Fruit fly (Drosophila melanogaster) whole organism, embryonic: ENCODE results near the gene odd.
A peak's percentile ranks its signal among the peaks of the same experiment; 100 is the strongest.

Experiments
- Blimp-1 ChIP-seq: fragments of 200-800 bp; sonication (Bioruptor generic); optimal IDR thresholded peaks from 3 replicates; lab custom pipeline; 2018; ENCODE audit warnings: missing biosample characterization, missing genetic modification characterization, mild to moderate bottlenecking, moderate library complexity, missing genetic modification reagents
- CG10209 ChIP-seq: fragments of 200-800 bp; sonication (Bioruptor generic); optimal IDR thresholded peaks from 3 replicates; lab custom pipeline; 2017; ENCODE audit warnings: missing biosample characterization, mild to moderate bottlenecking, missing genetic modification characterization, missing genetic modification reagents
- CG10366 ChIP-seq: fragments of 200-800 bp; sonication (Bioruptor generic); IDR thresholded peaks from 2 replicates; pipeline ENCODE4 v1.3.6; 2022; ENCODE audit warnings: missing biosample characterization, missing genetic modification characterization
- CG11504 ChIP-seq: fragments of 200-800 bp; sonication (Bioruptor generic); optimal IDR thresholded peaks from 3 replicates; lab custom pipeline; 2019; ENCODE audit warnings: missing biosample characterization, mild to moderate bottlenecking, missing genetic modification characterization, moderate library complexity
- CG12219 ChIP-seq: fragments of 200-800 bp; sonication (Bioruptor generic); optimal IDR thresholded peaks from 3 replicates; lab custom pipeline; 2018; ENCODE audit warnings: missing biosample characterization, mild to moderate bottlenecking, missing genetic modification characterization
- CG12391 ChIP-seq: fragments of 200-800 bp; sonication (Bioruptor generic); optimal IDR thresholded peaks from 3 replicates; lab custom pipeline; 2018; ENCODE audit warnings: missing biosample characterization, mild to moderate bottlenecking, missing genetic modification characterization, moderate library complexity
- CG14965 ChIP-seq: fragments of 200-800 bp; sonication (Bioruptor generic); optimal IDR thresholded peaks from 2 replicates; lab custom pipeline; 2016; ENCODE audit warnings: missing biosample characterization, missing genetic modification characterization, borderline replicate concordance
- CG1529 ChIP-seq: fragments of 200-800 bp; sonication (Bioruptor generic); optimal IDR thresholded peaks from 3 replicates; lab custom pipeline; 2018; ENCODE audit warnings: missing biosample characterization, missing genetic modification characterization
- CG15514 ChIP-seq: fragments of 200-800 bp; sonication (Bioruptor generic); optimal IDR thresholded peaks from 3 replicates; lab custom pipeline; 2017; ENCODE audit warnings: missing biosample characterization, missing genetic modification characterization, mild to moderate bottlenecking, moderate library complexity, missing genetic modification reagents
- CG16863 ChIP-seq: fragments of 200-800 bp; sonication (Bioruptor generic); optimal IDR thresholded peaks from 3 replicates; lab custom pipeline; 2016; ENCODE audit warnings: missing biosample characterization, missing genetic modification characterization
- CG33557 ChIP-seq: fragments of 200-800 bp; sonication (Bioruptor generic); optimal IDR thresholded peaks from 2 replicates; lab custom pipeline; 2019; ENCODE audit warnings: missing biosample characterization, mild to moderate bottlenecking, missing genetic modification characterization, moderate library complexity
- CG34376 ChIP-seq: fragments of 200-800 bp; sonication (Bioruptor generic); optimal IDR thresholded peaks from 2 replicates; lab custom pipeline; 2018; ENCODE audit warnings: missing biosample characterization, mild to moderate bottlenecking, missing genetic modification characterization
- CG34422 ChIP-seq: fragments of 200-800 bp; sonication (Bioruptor generic); IDR thresholded peaks from 3 replicates; pipeline ENCODE4 v1.3.6; 2022; ENCODE audit warnings: missing biosample characterization, missing genetic modification characterization
- CG4424 ChIP-seq: fragments of 200-800 bp; sonication (Bioruptor generic); optimal IDR thresholded peaks from 3 replicates; lab custom pipeline; 2016; ENCODE audit warnings: missing biosample characterization, missing genetic modification characterization
- CG5953 ChIP-seq: fragments of 200-800 bp; sonication (Bioruptor generic); IDR thresholded peaks from 2 replicates; pipeline ENCODE4 v1.3.6; 2022; ENCODE audit warnings: missing biosample characterization, missing genetic modification characterization
- CG6272 ChIP-seq: fragments of 200-800 bp; sonication (Bioruptor generic); IDR thresholded peaks from 2 replicates; pipeline ENCODE4 v1.3.6; 2022; ENCODE audit warnings: missing biosample characterization, missing genetic modification characterization
- CG6683 ChIP-seq: fragments of 200-800 bp; sonication (Bioruptor generic); optimal IDR thresholded peaks from 2 replicates; lab custom pipeline; 2017; ENCODE audit warnings: missing biosample characterization, mild to moderate bottlenecking, missing genetic modification characterization, missing genetic modification reagents
- CG6791 ChIP-seq: fragments of 200-800 bp; sonication (Bioruptor generic); IDR thresholded peaks from 3 replicates; pipeline ENCODE4 v1.3.6; 2022; ENCODE audit warnings: missing biosample characterization, missing genetic modification characterization; ENCODE audit not compliant: partially characterized antibody
- Chrac-16 ChIP-seq: fragments of 200-800 bp; sonication (Bioruptor generic); optimal IDR thresholded peaks from 3 replicates; lab custom pipeline; 2016; ENCODE audit warnings: missing biosample characterization, missing genetic modification characterization
- Eip74EF ChIP-seq, 2 experiments: fragments of 200-800 bp in 1 of 2; fragments of >200 bp in 1 of 2; sonication (Bioruptor generic) in 1 of 2; optimal IDR thresholded peaks; 2 replicates each; lab custom pipeline; 2017 to 2019; ENCODE audit warnings: missing biosample characterization in 2 of 2, missing genetic modification characterization in 2 of 2, mild to moderate bottlenecking in 1 of 2, moderate library complexity in 1 of 2
- Ets65A ChIP-seq: fragments of 200-800 bp; sonication (Bioruptor generic); peaks from one replicate; lab custom pipeline; 2016; ENCODE audit warnings: missing biosample characterization, missing genetic modification characterization
- Gsc ChIP-seq: fragments of 200-800 bp; sonication (Bioruptor generic); IDR thresholded peaks from 2 replicates; pipeline ENCODE4 v1.3.6; 2022; ENCODE audit warnings: missing biosample characterization, missing genetic modification characterization
- HLH54F ChIP-seq: fragments of 200-800 bp; sonication (Bioruptor generic); optimal IDR thresholded peaks from 3 replicates; lab custom pipeline; 2016; ENCODE audit warnings: missing biosample characterization, missing genetic modification characterization
- Hr3 ChIP-seq: fragments of 200-800 bp; sonication (Bioruptor generic); optimal IDR thresholded peaks from 3 replicates; lab custom pipeline; 2016; ENCODE audit warnings: missing biosample characterization, missing genetic modification characterization
- Hr78 ChIP-seq, 2 experiments: fragments of 200-800 bp in 1 of 2; fragments of >200 bp in 1 of 2; sonication (Bioruptor generic) in 1 of 2; optimal IDR thresholded peaks; 2 replicates each; lab custom pipeline; 2017 to 2019; ENCODE audit warnings: missing biosample characterization in 2 of 2, missing genetic modification characterization in 2 of 2, mild to moderate bottlenecking in 1 of 2, moderate library complexity in 1 of 2
- Opbp ChIP-seq: fragments of 200-800 bp; sonication (Bioruptor generic); IDR thresholded peaks from 3 replicates; pipeline ENCODE4 v1.3.6; 2022; ENCODE audit warnings: missing biosample characterization, missing genetic modification characterization; ENCODE audit not compliant: partially characterized antibody
- Optix ChIP-seq: fragments of 200-800 bp; sonication (Bioruptor generic); IDR thresholded peaks from 3 replicates; pipeline ENCODE4 v1.3.6; 2022; ENCODE audit warnings: missing biosample characterization, missing genetic modification characterization
- PHDP ChIP-seq: fragments of 200-800 bp; sonication (Bioruptor generic); optimal IDR thresholded peaks from 3 replicates; lab custom pipeline; 2018; ENCODE audit warnings: missing biosample characterization, mild to moderate bottlenecking, missing genetic modification characterization, moderate library complexity
- Pdp1 ChIP-seq, 2 experiments: fragments of 200-800 bp; sonication (Bioruptor generic); optimal IDR thresholded peaks; 3 replicates each; lab custom pipeline; 2016; ENCODE audit warnings: missing biosample characterization in 2 of 2, missing genetic modification characterization in 2 of 2, mild to moderate bottlenecking in 1 of 2, moderate library complexity in 1 of 2
- Sox102F ChIP-seq: fragments of 200-800 bp; sonication (Bioruptor generic); optimal IDR thresholded peaks from 2 replicates; lab custom pipeline; 2018; ENCODE audit warnings: missing biosample characterization, mild to moderate bottlenecking, missing genetic modification characterization, moderate library complexity
- Ssrp ChIP-seq: fragments of 200-800 bp; sonication (Bioruptor generic); optimal IDR thresholded peaks from 2 replicates; lab custom pipeline; 2018; ENCODE audit warnings: missing biosample characterization, mild to moderate bottlenecking, missing genetic modification characterization, moderate library complexity
- Xbp1 ChIP-seq: fragments of 200-800 bp; sonication (Bioruptor generic); optimal IDR thresholded peaks from 3 replicates; lab custom pipeline; 2016; ENCODE audit warnings: missing biosample characterization, mild to moderate bottlenecking, missing genetic modification characterization
- bcd ChIP-seq: fragments of 200-800 bp; sonication (Bioruptor generic); optimal IDR thresholded peaks from 2 replicates; lab custom pipeline; 2017; ENCODE audit warnings: missing biosample characterization, mild to moderate bottlenecking, missing genetic modification characterization
- bsh ChIP-seq, 2 experiments: fragments of 200-800 bp; sonication (Bioruptor generic); optimal IDR thresholded peaks; 2 replicates each; lab custom pipeline; 2017 to 2018; ENCODE audit warnings: mild to moderate bottlenecking in 2 of 2, missing biosample characterization in 2 of 2, missing genetic modification characterization in 2 of 2, moderate library complexity in 1 of 2
- btn ChIP-seq: fragments of 200-800 bp; sonication (Bioruptor generic); optimal IDR thresholded peaks from 2 replicates; lab custom pipeline; 2016; ENCODE audit warnings: missing biosample characterization, missing genetic modification characterization
- fd96Cb ChIP-seq: fragments of 200-800 bp; sonication (Bioruptor generic); optimal IDR thresholded peaks from 2 replicates; lab custom pipeline; 2018; ENCODE audit warnings: missing biosample characterization, mild to moderate bottlenecking, missing genetic modification characterization, moderate library complexity
- gce ChIP-seq: fragments of 200-800 bp; sonication (Bioruptor generic); IDR thresholded peaks from 3 replicates; pipeline ENCODE4 v1.3.6; 2022; ENCODE audit warnings: missing biosample characterization, missing genetic modification characterization
- lab ChIP-seq: fragments of 200-800 bp; sonication (Bioruptor generic); optimal IDR thresholded peaks from 3 replicates; lab custom pipeline; 2017; ENCODE audit warnings: missing biosample characterization, missing genetic modification characterization, mild to moderate bottlenecking, moderate library complexity, missing genetic modification reagents
- odd ChIP-seq: fragments of 200-800 bp; sonication (Bioruptor generic); optimal IDR thresholded peaks from 2 replicates; lab custom pipeline; 2017; ENCODE audit warnings: missing biosample characterization, mild to moderate bottlenecking, missing genetic modification characterization
- pan ChIP-seq, 4 experiments: fragments of >200 bp in 3 of 4; fragments of 200-800 bp in 1 of 4; sonication (Bioruptor generic) in 1 of 4; optimal IDR thresholded peaks in 3 of 4; IDR thresholded peaks in 1 of 4; 2 replicates each; pipeline versions ENCODE4 v1.3.6 to Lab custom; 2017 to 2022; ENCODE audit warnings: missing biosample characterization in 2 of 4, missing genetic modification characterization in 2 of 4, mixed read lengths in 1 of 4
- phol ChIP-seq: fragments of 200-800 bp; sonication (Bioruptor generic); optimal IDR thresholded peaks from 3 replicates; lab custom pipeline; 2018; ENCODE audit warnings: missing biosample characterization, mild to moderate bottlenecking, missing genetic modification characterization, moderate library complexity
- pnt ChIP-seq: fragments of 200-800 bp; sonication (Bioruptor generic); optimal IDR thresholded peaks from 3 replicates; lab custom pipeline; 2016; ENCODE audit warnings: missing biosample characterization, missing genetic modification characterization
- rib ChIP-seq: fragments of 200-800 bp; sonication (Bioruptor generic); IDR thresholded peaks from 2 replicates; pipeline ENCODE4 v1.3.6; 2022; ENCODE audit warnings: missing biosample characterization, missing genetic modification characterization
- row ChIP-seq: fragments of 200-800 bp; sonication (Bioruptor generic); IDR thresholded peaks from 3 replicates; pipeline ENCODE4 v1.3.6; 2022; ENCODE audit warnings: missing biosample characterization, missing genetic modification characterization
- seq ChIP-seq: fragments of 200-800 bp; sonication (Bioruptor generic); IDR thresholded peaks from 2 replicates; pipeline ENCODE4 v1.3.6; 2022; ENCODE audit warnings: missing biosample characterization, missing genetic modification characterization
- slp2 ChIP-seq: fragments of 200-800 bp; sonication (Bioruptor generic); optimal IDR thresholded peaks from 2 replicates; lab custom pipeline; 2016; ENCODE audit warnings: missing biosample characterization, missing genetic modification characterization
- sr ChIP-seq: fragments of 200-800 bp; sonication (Bioruptor generic); IDR thresholded peaks from 3 replicates; pipeline ENCODE4 v1.3.6; 2022; ENCODE audit warnings: missing biosample characterization, missing genetic modification characterization
- ssp ChIP-seq: fragments of 200-800 bp; sonication (Bioruptor generic); IDR thresholded peaks from 2 replicates; pipeline ENCODE4 v1.3.6; 2022; ENCODE audit warnings: missing biosample characterization, missing genetic modification characterization
- tgo ChIP-seq: fragments of 200-800 bp; sonication (Bioruptor generic); IDR thresholded peaks from 3 replicates; pipeline ENCODE4 v1.3.6; 2022; ENCODE audit warnings: missing biosample characterization, missing genetic modification characterization

Gene odd

dm6 chr2L:3598485-3598884 is 8.1 kb downstream of the odd start (continued):
- 0 out of 2 replicates have a peak, but pooled peaks have one; percentile 11 for TF ChIP-seq seq (GFP tag; lab: Robert Waterston, UW)
- TF ChIP-seq CG11504 (tag; lab: Kevin White, UChicago), result peak; percentile 48
- TF ChIP-seq Xbp1 (GFP tag; lab: Kevin White, UChicago), result peak; percentile 50
- peak; percentile 64 for TF ChIP-seq Blimp-1
- peak; percentile 24 for TF ChIP-seq lab (GFP tag; lab: Kevin White, UChicago)
- TF ChIP-seq CG12391 (tag; lab: Kevin White, UChicago), result peak; percentile 39
- peak; percentile 18 for TF ChIP-seq PHDP (tag; lab: Kevin White, UChicago)
- no peak for TF ChIP-seq pan (optimal IDR thresholded peaks at IDR 0.05; lab: Kevin White, UChicago)
- peak in 1 of 2 experiments; percentile 54 for TF ChIP-seq pan (GFP tag; optimal IDR thresholded peaks at IDR 0.05 in 1 of 2, IDR thresholded peaks at IDR 0.05 in 1 of 2)
- TF ChIP-seq bsh (GFP tag; optimal IDR thresholded peaks at IDR 0.05; lab: Kevin White, UChicago), result peak in 1 of 2 experiments; percentile 74
- TF ChIP-seq CG6272 (GFP tag; lab: Robert Waterston, UW), result no peak
- peak; percentile 50 for TF ChIP-seq row (GFP tag; lab: Robert Waterston, UW)
- no peak for TF ChIP-seq odd
- TF ChIP-seq pnt, result peak; percentile 59
- peak; percentile 56 for TF ChIP-seq tgo (GFP tag; lab: Robert Waterston, UW)
- no peak for TF ChIP-seq CG6791 (GFP tag; lab: Robert Waterston, UW)
- TF ChIP-seq CG1529 (GFP tag; lab: Kevin White, UChicago), result peak; percentile 11
- no peak for TF ChIP-seq btn (GFP tag; lab: Kevin White, UChicago)
- no peak for TF ChIP-seq CG14965
- no peak for TF ChIP-seq HLH54F (GFP tag; lab: Kevin White, UChicago)
- peak; percentile 51 for TF ChIP-seq Ssrp (tag; lab: Kevin White, UChicago)
- TF ChIP-seq CG4424, result peak; percentile 64
- TF ChIP-seq CG12219, result peak; percentile 25
- TF ChIP-seq CG10366 (GFP tag; lab: Robert Waterston, UW), result peak; percentile 39
- TF ChIP-seq fd96Cb (tag; lab: Kevin White, UChicago), result peak; percentile 56
- no peak for TF ChIP-seq CG15514 (GFP tag; lab: Kevin White, UChicago)
- peak; percentile 46 for TF ChIP-seq ssp (GFP tag; lab: Robert Waterston, UW)
- no peak; the same call in 2 of the 3 replicates for TF ChIP-seq CG34422 (GFP tag; lab: Robert Waterston, UW)
- TF ChIP-seq sr (GFP tag; lab: Robert Waterston, UW), result peak; percentile 58; the same call in 1 of the 3 replicates
- TF ChIP-seq CG33557 (GFP tag; lab: Kevin White, UChicago), result peak; percentile 35
- no peak for TF ChIP-seq Hr78 (GFP tag; optimal IDR thresholded peaks at IDR 0.05; lab: Kevin White, UChicago)
- peak; percentile 67; the same call in 2 of the 3 replicates for TF ChIP-seq Optix
- TF ChIP-seq Pdp1 (GFP tag; optimal IDR thresholded peaks at IDR 0.05; lab: Kevin White, UChicago), result peak; percentile 12 to 45
- peak; percentile 60 for TF ChIP-seq phol
- TF ChIP-seq Chrac-16 (GFP tag; lab: Kevin White, UChicago), result peak; percentile 40
- no peak for TF ChIP-seq rib (GFP tag; lab: Robert Waterston, UW)
- TF ChIP-seq CG6683 (GFP tag; lab: Kevin White, UChicago), result no peak
- peak; percentile 61 for TF ChIP-seq Sox102F (GFP tag; lab: Kevin White, UChicago)
- peak; percentile 53 for TF ChIP-seq bcd (GFP tag; lab: Kevin White, UChicago)
- TF ChIP-seq Opbp (GFP tag; lab: Robert Waterston, UW), result no peak
- peak; percentile 34 for TF ChIP-seq Hr3 (GFP tag; lab: Kevin White, UChicago)
- peak; percentile 88 for TF ChIP-seq Ets65A (GFP tag; lab: Kevin White, UChicago)
- TF ChIP-seq CG10209 (GFP tag; lab: Kevin White, UChicago), result peak; percentile 36
- TF ChIP-seq gce (GFP tag; lab: Robert Waterston, UW), result peak; percentile 32; the same call in 1 of the 3 replicates
- no peak for TF ChIP-seq CG5953 (GFP tag; lab: Robert Waterston, UW)
- no peak for TF ChIP-seq CG34376
- TF ChIP-seq Gsc (GFP tag; lab: Robert Waterston, UW), result peak; percentile 40; the same call in 1 of the 2 replicates
- peak; percentile 54 for TF ChIP-seq slp2 (GFP tag; lab: Kevin White, UChicago)
- no peak for TF ChIP-seq Eip74EF (GFP tag; optimal IDR thresholded peaks at IDR 0.05; lab: Kevin White, UChicago)
- TF ChIP-seq CG16863, result peak; percentile 62
